Fruit fly (Drosophila melanogaster): ENCODE data around the gene Ibf1.

The Ibf1 gene

dm6 chr3R:9249025-9249735 is 9.6 kb upstream of the Ibf1 start:
- no peak for TF ChIP-seq dsf (GFP tag; optimal IDR thresholded peaks at IDR 0.05; ENCODE audit: borderline replicate concordance)
- peak; percentile 26 for TF ChIP-seq Sp1 (GFP tag; optimal IDR thresholded peaks at IDR 0.05)
- TF ChIP-seq woc (GFP tag; optimal IDR thresholded peaks at IDR 0.05) = peak; percentile 16
- no peak for TF ChIP-seq sage (GFP tag; optimal IDR thresholded peaks at IDR 0.05)
- peak; percentile 32 for TF ChIP-seq HLH106 (tag; optimal IDR thresholded peaks at IDR 0.05)
- TF ChIP-seq N (GFP tag; optimal IDR thresholded peaks at IDR 0.05) = no peak
- peak in 1 of 2 experiments; percentile 5 for TF ChIP-seq foxo (GFP tag; optimal IDR thresholded peaks at IDR 0.05)
- no peak for TF ChIP-seq CG32264 (GFP tag; optimal IDR thresholded peaks at IDR 0.05)
- peak; percentile 25 for TF ChIP-seq fru (GFP tag; optimal IDR thresholded peaks at IDR 0.05)
- TF ChIP-seq Vsx2 (GFP tag; optimal IDR thresholded peaks at IDR 0.05; ENCODE audit: partially characterized antibody) = peak; percentile 27
- TF ChIP-seq h (GFP tag; optimal IDR thresholded peaks at IDR 0.05) = peak; percentile 26
- TF ChIP-seq sv (GFP tag; optimal IDR thresholded peaks at IDR 0.05) = no peak

DNA sequence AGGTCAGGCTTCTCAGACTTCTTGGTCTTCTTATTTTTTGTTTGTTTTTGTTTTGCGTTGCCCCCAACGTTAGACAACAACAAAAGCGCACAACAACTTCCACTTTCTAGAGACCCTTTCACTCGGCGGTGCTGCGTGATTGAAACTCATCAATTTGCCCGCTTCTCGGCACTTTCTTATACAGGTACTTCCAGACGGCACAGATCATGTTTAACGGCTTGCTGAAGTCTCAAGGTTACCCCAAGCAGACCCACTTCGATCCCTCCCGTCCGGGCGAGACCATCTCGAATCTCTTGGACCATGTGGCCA is 9.1 kb upstream of the Ibf1 start:
- TF ChIP-seq Hnf4 (GFP tag; optimal IDR thresholded peaks at IDR 0.05) (no peak), jim (GFP tag; optimal IDR thresholded peaks at IDR 0.05) (no peak), tai (GFP tag; optimal IDR thresholded peaks at IDR 0.05) (no peak), sv (GFP tag; optimal IDR thresholded peaks at IDR 0.05) (no peak)

- peak; percentile 85 for TF ChIP-seq Hnf4 (GFP tag; optimal IDR thresholded peaks at IDR 0.05)
- TF ChIP-seq woc (GFP tag; optimal IDR thresholded peaks at IDR 0.05) = peak; percentile 66
- TF ChIP-seq jim (GFP tag; optimal IDR thresholded peaks at IDR 0.05) = peak; percentile 21
- peak; percentile 85 for TF ChIP-seq Sp1 (GFP tag; optimal IDR thresholded peaks at IDR 0.05)
- peak; percentile 82 for TF ChIP-seq HLH106 (tag; optimal IDR thresholded peaks at IDR 0.05)
- TF ChIP-seq sv (GFP tag; optimal IDR thresholded peaks at IDR 0.05) = no peak
- no peak for TF ChIP-seq Dif (GFP tag; optimal IDR thresholded peaks at IDR 0.05; ENCODE audit: partially characterized antibody)
- TF ChIP-seq usp (GFP tag; optimal IDR thresholded peaks at IDR 0.05) = no peak
- TF ChIP-seq Jra (GFP tag; optimal IDR thresholded peaks at IDR 0.05) = peak; percentile 75
- TF ChIP-seq dsf (GFP tag; optimal IDR thresholded peaks at IDR 0.05; ENCODE audit: borderline replicate concordance) = peak; percentile 36
- TF ChIP-seq br (GFP tag; optimal IDR thresholded peaks at IDR 0.05) = peak; percentile 87
- TF ChIP-seq CG32264 (GFP tag; optimal IDR thresholded peaks at IDR 0.05) = peak; percentile 48
- TF ChIP-seq rgr (GFP tag; optimal IDR thresholded peaks at IDR 0.05) = peak; percentile 88
- TF ChIP-seq fru (GFP tag; optimal IDR thresholded peaks at IDR 0.05) = peak; percentile 81
- TF ChIP-seq Myc (optimal IDR thresholded peaks at IDR 0.05) = no peak
- TF ChIP-seq ey (GFP tag; optimal IDR thresholded peaks at IDR 0.05) = peak; percentile 87
- TF ChIP-seq psq (GFP tag; optimal IDR thresholded peaks at IDR 0.05) = peak; percentile 76
- no peak for TF ChIP-seq Hr83 (GFP tag; optimal IDR thresholded peaks at IDR 0.05; ENCODE audit: poor library complexity, severe bottlenecking)
- TF ChIP-seq GATAd (GFP tag; optimal IDR thresholded peaks at IDR 0.05) = peak; percentile 29
- TF ChIP-seq dl (GFP tag; optimal IDR thresholded peaks at IDR 0.05; ENCODE audit: insufficient read depth in 1 of 2, partially characterized antibody in 2 of 2) = no peak
- no peak for TF ChIP-seq tai (GFP tag; optimal IDR thresholded peaks at IDR 0.05)
- no peak for TF ChIP-seq lola (GFP tag; optimal IDR thresholded peaks at IDR 0.05)
- TF ChIP-seq Abd-B (GFP tag; optimal IDR thresholded peaks at IDR 0.05) = no peak
- TF ChIP-seq foxo (GFP tag; optimal IDR thresholded peaks at IDR 0.05) = peak in 1 of 2 experiments; percentile 89
- TF ChIP-seq Dfd (GFP tag; optimal IDR thresholded peaks at IDR 0.05) = no peak
- no peak for TF ChIP-seq Rel (GFP tag; optimal IDR thresholded peaks at IDR 0.05)
- peak; percentile 10 for TF ChIP-seq Rel (tag; optimal IDR thresholded peaks at IDR 0.05)
- TF ChIP-seq OdsH (GFP tag; optimal IDR thresholded peaks at IDR 0.05) = peak; percentile 84
- peak; percentile 88 for TF ChIP-seq h (GFP tag; optimal IDR thresholded peaks at IDR 0.05)
- TF ChIP-seq dmrt93B (GFP tag; optimal IDR thresholded peaks at IDR 0.05) = peak; percentile 59
- peak; percentile 61 for TF ChIP-seq CG9705 (GFP tag; optimal IDR thresholded peaks at IDR 0.05)
- peak; percentile 80 for TF ChIP-seq sage (GFP tag; optimal IDR thresholded peaks at IDR 0.05)
These were observed 7.9 kb upstream of the Ibf1 start for dm6 chr3R:9250868-9251267.

DNA sequence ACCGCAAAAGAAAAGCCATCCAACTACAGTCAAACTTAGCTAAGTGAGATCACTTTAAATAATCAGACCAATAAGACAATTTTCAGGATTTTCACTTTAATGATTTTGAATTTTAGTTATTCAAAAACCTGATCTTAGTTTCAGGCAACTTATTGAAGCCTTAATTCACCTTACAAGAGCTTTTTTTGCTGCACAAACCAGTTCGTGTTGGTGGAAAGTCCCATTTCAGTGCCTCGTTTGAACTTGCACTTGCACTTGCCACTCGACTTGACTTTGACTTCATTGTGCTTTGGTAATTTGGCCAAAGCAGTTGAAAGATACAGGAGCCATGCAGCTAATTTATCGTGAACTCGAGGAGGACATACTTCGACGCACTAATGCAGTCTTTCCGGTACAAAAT is 7.2 kb upstream of the Ibf1 start, which contains the start of gene St2:
TSS of gene St2 (plus strand) at position 301 of the 400 bp plus-strand sequence.
- TF ChIP-seq Vsx2 (GFP tag; optimal IDR thresholded peaks at IDR 0.05; ENCODE audit: partially characterized antibody) (no peak), N (GFP tag; optimal IDR thresholded peaks at IDR 0.05) (no peak), Rel (GFP tag; optimal IDR thresholded peaks at IDR 0.05) (no peak), Rel (tag; optimal IDR thresholded peaks at IDR 0.05) (peak; percentile 40)
